Worm (Caenorhabditis elegans) whole organism, L4 larva: ENCODE data around the gene syx-16.

Experiments
- pqm-1 ChIP-seq: sonication (generic microtip); optimal IDR thresholded peaks from 2 replicates; lab custom pipeline; 2017; ENCODE audit warnings: missing biosample characterization, missing genetic modification characterization
- unc-130 ChIP-seq: sonication (generic microtip); optimal IDR thresholded peaks from 2 replicates; lab custom pipeline; 2016; ENCODE audit warnings: missing genetic modification reagents, missing genetic modification characterization, missing compliant biosample characterization

DNA sequence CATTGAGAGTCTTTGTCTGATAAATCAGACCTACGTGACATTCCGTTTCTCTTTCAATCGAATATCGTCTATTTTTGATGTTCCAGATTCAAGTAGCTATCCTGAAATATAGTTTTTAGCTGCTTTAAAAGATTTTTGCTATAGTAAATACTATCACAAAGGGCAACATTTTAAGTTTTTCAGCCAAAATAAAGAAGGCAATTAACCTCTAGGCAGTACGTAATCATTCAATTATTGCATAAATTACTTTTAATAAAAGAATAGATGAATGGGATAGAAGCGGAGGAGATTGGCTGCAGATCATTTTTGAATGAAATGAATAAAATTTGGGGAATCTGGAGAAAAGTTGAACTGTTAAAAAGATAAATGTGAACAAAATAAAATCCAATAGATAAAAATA is 39.2 kb downstream of the syx-16 start, which contains the start of gene ulp-1:
- no peak for TF ChIP-seq pqm-1 (tag; lab: Kevin White, UChicago)
- no peak for TF ChIP-seq unc-130 (GFP tag; lab: Kevin White, UChicago)
